Fruit fly (Drosophila melanogaster): ENCODE data around the gene fh.
A peak's percentile ranks its signal among the peaks of the same experiment; 100 is the strongest.

The fh gene

DNA sequence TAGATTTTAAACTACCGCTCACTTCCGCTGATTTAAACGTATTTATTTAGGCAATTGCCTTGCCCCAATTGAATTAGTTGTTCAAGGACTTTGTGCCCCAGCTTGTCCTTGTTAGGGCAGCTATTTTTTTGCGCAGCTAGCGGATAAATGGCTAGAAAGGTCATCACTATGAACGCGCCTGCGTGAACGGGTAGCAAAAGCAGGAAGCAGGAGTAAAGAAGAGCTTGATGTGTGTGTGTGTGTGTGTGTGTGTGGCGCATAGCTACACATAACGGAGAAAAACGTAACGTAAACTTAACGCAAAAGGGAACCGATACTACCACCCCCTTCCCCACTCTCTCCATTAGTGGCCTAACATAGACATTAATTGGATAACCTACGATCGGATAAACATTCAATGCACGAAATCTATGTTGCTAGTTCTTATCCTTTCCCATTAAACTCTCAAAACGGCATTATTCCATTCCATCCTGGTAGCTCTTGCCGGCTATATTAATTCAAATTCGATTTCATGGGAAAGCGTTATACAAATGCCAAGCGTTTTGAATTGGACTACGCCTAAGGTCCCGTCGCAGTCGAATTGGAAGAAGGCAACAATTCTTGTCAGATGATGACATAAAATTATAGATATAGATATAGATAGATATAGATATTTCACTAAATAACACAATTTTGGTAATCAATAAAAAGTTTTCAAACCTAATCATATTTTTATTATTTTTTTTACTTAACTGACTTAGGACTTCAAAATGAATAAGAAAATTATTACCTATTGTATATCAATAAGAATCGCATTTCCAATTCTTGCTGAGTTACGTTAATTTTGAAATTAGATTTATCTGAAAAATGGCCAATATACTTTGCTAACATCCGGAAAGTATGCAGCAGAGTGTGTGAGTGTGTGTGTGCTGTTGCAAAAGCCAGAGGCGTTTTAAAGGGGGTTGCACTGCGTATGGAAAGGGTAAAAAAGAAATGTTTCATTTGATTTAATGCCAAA, 15.9 kb upstream of the fh start (continued):
- TF ChIP-seq ewg (GFP tag; optimal IDR thresholded peaks at IDR 0.05) (peak; percentile 74), insv (GFP tag; optimal IDR thresholded peaks at IDR 0.05) (peak in 1 of 2 experiments; percentile 90), chn (GFP tag; optimal IDR thresholded peaks at IDR 0.05) (no peak), CG2199 (GFP tag; IDR thresholded peaks at IDR 0.05) (no peak), sc (optimal IDR thresholded peaks at IDR 0.05) (no peak), sc (GFP tag; optimal IDR thresholded peaks at IDR 0.05) (no peak), dmrt11E (tag; optimal IDR thresholded peaks at IDR 0.05) (no peak), cg (GFP tag; optimal IDR thresholded peaks at IDR 0.05) (peak; percentile 9), CG17186 (GFP tag; optimal IDR thresholded peaks at IDR 0.05) (peak; percentile 7), p53 (GFP tag; optimal IDR thresholded peaks at IDR 0.05) (no peak), toy (GFP tag; IDR thresholded peaks at IDR 0.05) (no peak), gro (GFP tag; optimal IDR thresholded peaks at IDR 0.05) (no peak)

DNA sequence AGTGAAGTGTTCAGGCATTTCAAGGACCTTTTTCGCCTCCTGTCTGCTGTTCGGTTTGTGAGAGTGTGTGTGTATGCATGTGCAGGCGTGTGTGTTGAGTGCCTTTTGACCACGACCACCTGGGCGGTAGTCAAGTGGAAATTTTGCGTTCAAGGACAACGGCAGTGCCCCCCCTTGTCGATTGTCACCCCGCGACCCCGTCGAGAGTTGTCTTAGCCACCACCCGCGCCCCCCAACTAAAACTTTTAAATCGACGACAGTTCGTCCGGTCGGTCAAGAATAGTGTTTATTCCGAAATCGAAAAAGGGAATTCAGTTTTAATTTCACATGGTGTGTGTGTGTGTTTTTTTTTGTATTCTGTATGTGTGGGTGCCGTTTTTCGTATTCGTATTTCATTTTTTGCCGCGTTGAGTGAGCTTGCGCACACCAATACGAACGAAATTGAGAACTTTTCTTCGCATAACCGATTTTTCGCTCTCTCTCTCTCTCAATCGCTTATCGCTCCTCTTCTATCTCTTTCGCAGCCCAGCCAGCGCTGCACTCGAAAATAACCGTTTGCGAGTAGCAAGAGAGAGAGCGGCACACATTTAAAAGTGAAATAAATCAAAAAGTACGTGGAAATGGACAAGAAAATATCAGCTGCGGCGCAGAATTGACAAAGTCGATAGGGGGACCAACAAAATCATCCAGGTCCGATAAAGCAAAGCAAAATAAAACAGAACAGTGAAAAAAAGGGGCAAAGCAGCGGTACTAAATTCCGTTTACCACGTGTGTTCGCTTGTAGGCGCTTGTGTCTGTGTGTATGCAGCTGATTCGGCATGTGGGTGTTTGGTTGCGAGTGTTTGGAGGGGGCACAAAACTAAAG, 15.0 kb upstream of the fh start:
- TF ChIP-seq Rx (GFP tag; IDR thresholded peaks at IDR 0.05), result no peak
- TF ChIP-seq CG3838 (GFP tag; optimal IDR thresholded peaks at IDR 0.05), result no peak
- peak; percentile 18 for TF ChIP-seq cwo (GFP tag; optimal IDR thresholded peaks at IDR 0.05)
- TF ChIP-seq Hand (GFP tag; optimal IDR thresholded peaks at IDR 0.05), result no peak
- TF ChIP-seq CG4820 (GFP tag; optimal IDR thresholded peaks at IDR 0.05), result no peak
- 0 out of 3 replicates have a peak, but pooled peaks have one; percentile 27 for TF ChIP-seq knrl (GFP tag; IDR thresholded peaks at IDR 0.05; ENCODE audit: partially characterized antibody)
- TF ChIP-seq CG10543 (GFP tag; optimal IDR thresholded peaks at IDR 0.05), result peak; percentile 13
- no peak for TF ChIP-seq Tbp (GFP tag; optimal IDR thresholded peaks at IDR 0.05)
- no peak for TF ChIP-seq pho (GFP tag; optimal IDR thresholded peaks at IDR 0.05)
- TF ChIP-seq Rfx (GFP tag; IDR thresholded peaks at IDR 0.05), result no peak
- TF ChIP-seq danr (GFP tag; IDR thresholded peaks at IDR 0.05), result no peak
- peak; percentile 90 for TF ChIP-seq z (GFP tag; IDR thresholded peaks at IDR 0.05)
- TF ChIP-seq Ada2b (GFP tag; IDR thresholded peaks at IDR 0.05), result no peak
- peak; percentile 74 for TF ChIP-seq dm (GFP tag; optimal IDR thresholded peaks at IDR 0.05)
- no peak for TF ChIP-seq shn (GFP tag; optimal IDR thresholded peaks at IDR 0.05)
- TF ChIP-seq ewg (GFP tag; optimal IDR thresholded peaks at IDR 0.05), result peak; percentile 51
- peak; percentile 35 for TF ChIP-seq kni (GFP tag; optimal IDR thresholded peaks at IDR 0.05)
- TF ChIP-seq sr (GFP tag; IDR thresholded peaks at IDR 0.05), result peak; percentile 65; the same call in 2 of the 3 replicates
- TF ChIP-seq CG1529 (GFP tag; optimal IDR thresholded peaks at IDR 0.05), result no peak
- peak; percentile 71 for TF ChIP-seq sug (tag; optimal IDR thresholded peaks at IDR 0.05)
- TF ChIP-seq Hr3 (GFP tag; optimal IDR thresholded peaks at IDR 0.05), result no peak
- TF ChIP-seq grn (GFP tag; optimal IDR thresholded peaks at IDR 0.05), result peak; percentile 72
- no peak for TF ChIP-seq CG4854 (GFP tag; optimal IDR thresholded peaks at IDR 0.05)
- TF ChIP-seq Drgx (GFP tag; IDR thresholded peaks at IDR 0.05), result 0 out of 2 replicates have a peak, but pooled peaks have one; percentile 46
- peak in 1 of 2 experiments; percentile 43 for TF ChIP-seq Eip74EF (GFP tag; optimal IDR thresholded peaks at IDR 0.05)
- TF ChIP-seq bsh (GFP tag; optimal IDR thresholded peaks at IDR 0.05), result peak in 1 of 2 experiments; percentile 41
- TF ChIP-seq Med (GFP tag), result peak; percentile 26
- TF ChIP-seq CG2202 (tag; optimal IDR thresholded peaks at IDR 0.05), result no peak
- TF ChIP-seq lola (GFP tag; optimal IDR thresholded peaks at IDR 0.05), result peak in 1 of 3 experiments; percentile 6
- no peak for TF ChIP-seq CG30403 (GFP tag; optimal IDR thresholded peaks at IDR 0.05)
- TF ChIP-seq CG1832 (GFP tag; optimal IDR thresholded peaks at IDR 0.05), result peak; percentile 65
- no peak for TF ChIP-seq HmgZ (tag; optimal IDR thresholded peaks at IDR 0.05)
- TF ChIP-seq CG15479 (GFP tag; optimal IDR thresholded peaks at IDR 0.05), result peak; percentile 9
- TF ChIP-seq hbn (GFP tag; IDR thresholded peaks at IDR 0.05; ENCODE audit: partially characterized antibody), result no peak
